Fruit fly (Drosophila melanogaster): ENCODE results near the gene CG18130.

DNA sequence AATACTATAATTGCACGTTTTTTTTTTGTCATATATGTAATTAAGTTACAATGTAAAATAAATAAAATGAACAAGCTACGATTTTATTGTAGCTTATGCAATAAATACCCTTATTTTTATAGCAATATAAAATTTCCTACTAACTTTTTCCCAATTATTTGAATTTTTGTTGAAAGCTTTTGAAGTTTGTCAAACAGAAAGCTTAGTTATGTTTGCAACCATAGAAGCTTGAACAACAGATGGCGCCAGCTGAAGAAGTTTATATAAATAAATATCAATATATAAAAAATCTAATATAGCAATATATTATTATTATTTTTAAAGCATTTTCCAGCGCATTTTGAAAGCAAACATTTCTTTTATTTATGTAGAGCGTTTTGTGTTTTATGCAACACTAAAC is 42.6 kb upstream of the CG18130 start:
- no peak for TF ChIP-seq Myc (optimal IDR thresholded peaks at IDR 0.05)
- no peak for TF ChIP-seq h (optimal IDR thresholded peaks at IDR 0.05)
- TF ChIP-seq psq (optimal IDR thresholded peaks at IDR 0.05) = no peak

Data from Kc167 (cell line).